Worm (Caenorhabditis elegans) whole organism, midembryonic: ENCODE results near the gene Y38H6C.21.

Experiments used
- cog-1 ChIP-seq: sonication (generic microtip); optimal IDR thresholded peaks from 2 replicates; lab custom pipeline; 2016; ENCODE audit warnings: missing genetic modification characterization, missing compliant biosample characterization
- flt-1 ChIP-seq: fragments of 200-800 bp; sonication (Bioruptor generic); IDR thresholded peaks from 2 replicates; pipeline ENCODE4 v1.3.6; 2022; ENCODE audit warnings: missing genetic modification characterization, missing compliant biosample characterization
- med-1 ChIP-seq: sonication (generic microtip); optimal IDR thresholded peaks from 2 replicates; lab custom pipeline; 2017; ENCODE audit warnings: missing genetic modification characterization, mild to moderate bottlenecking, missing compliant biosample characterization, antibody characterized with exemption, missing genetic modification reagents; ENCODE audit not compliant: insufficient read depth
- ref-1 ChIP-seq: fragments of 200-800 bp; sonication (Bioruptor generic); conservative IDR thresholded peaks from 2 replicates; pipeline ENCODE4 v1.3.6; 2022; ENCODE audit warnings: missing genetic modification reagents, missing genetic modification characterization, missing compliant biosample characterization

- TF ChIP-seq med-1 (GFP tag; lab: Kevin White, UChicago) (no peak), flt-1 (GFP tag; lab: Robert Waterston, UW) (no peak), cog-1 (tag; lab: Kevin White, UChicago) (no peak), ref-1 (GFP tag; lab: Robert Waterston, UW) (no peak)
These were observed 40.6 kb downstream of the Y38H6C.21 start for ce11 chrV:20514483-20514882.
